Worm (Caenorhabditis elegans) whole organism, L4/young adult: Measurements from ENCODE around the gene cut-5.

Source experiments
- dao-5 ChIP-seq: sonication (generic microtip); optimal IDR thresholded peaks from 2 replicates; lab custom pipeline; 2016; ENCODE audit warnings: missing genotype, missing genetic modification characterization, moderate library complexity, missing compliant biosample characterization
- him-1 ChIP-seq: sonication (generic microtip); optimal IDR thresholded peaks from 2 replicates; lab custom pipeline; 2016; ENCODE audit warnings: missing genotype, missing genetic modification reagents, missing genetic modification characterization, missing compliant biosample characterization

ce11 chrX:10336138-10336537 lies 1.9 kb downstream of the cut-5 start, which contains the start of gene idpa-3:
- TF ChIP-seq him-1 (tag; lab: Kevin White, UChicago) (no peak), dao-5 (tag; lab: Kevin White, UChicago) (no peak)
